Worm (Caenorhabditis elegans) whole organism, L4 larva: ENCODE data around the gene F26F4.12.

ENCODE experiments used
- ama-1 ChIP-seq: fragments of 150-350 bp; optimal IDR thresholded peaks from 2 replicates; lab custom pipeline; 2014; ENCODE audit warnings: inconsistent platforms, mixed read lengths
- ceh-28 ChIP-seq: fragments of 150-350 bp; optimal IDR thresholded peaks from 2 replicates; lab custom pipeline; 2014; ENCODE audit warnings: missing biosample characterization, missing genetic modification reagents, missing genetic modification characterization
- cey-2 ChIP-seq: sonication (generic microtip); optimal IDR thresholded peaks from 3 replicates; lab custom pipeline; 2017; ENCODE audit warnings: missing genetic modification characterization, mild to moderate bottlenecking, missing compliant biosample characterization, antibody characterized with exemption, borderline replicate concordance; ENCODE audit not compliant: insufficient read depth
- dve-1 ChIP-seq: sonication (generic microtip); optimal IDR thresholded peaks from 2 replicates; lab custom pipeline; 2017; ENCODE audit warnings: antibody characterized with exemption, mild to moderate bottlenecking, missing genetic modification characterization, missing compliant biosample characterization; ENCODE audit not compliant: insufficient read depth
- fkh-10 ChIP-seq: fragments of 150-350 bp; optimal IDR thresholded peaks from 2 replicates; lab custom pipeline; 2014; ENCODE audit warnings: missing biosample characterization, missing genetic modification reagents, missing genetic modification characterization
- jun-1 ChIP-seq: fragments of 150-350 bp; optimal IDR thresholded peaks from 2 replicates; lab custom pipeline; 2014; ENCODE audit warnings: missing biosample characterization, missing genetic modification reagents, missing genetic modification characterization
- lin-13 ChIP-seq: fragments of 150-350 bp; optimal IDR thresholded peaks from 2 replicates; lab custom pipeline; 2014; ENCODE audit warnings: missing biosample characterization, missing genetic modification reagents, missing genetic modification characterization
- lin-39 ChIP-seq: fragments of 150-350 bp; optimal IDR thresholded peaks from 2 replicates; lab custom pipeline; 2014; ENCODE audit warnings: missing biosample characterization, missing genetic modification reagents, missing genetic modification characterization
- nhr-11 ChIP-seq: fragments of 150-350 bp; optimal IDR thresholded peaks from 2 replicates; lab custom pipeline; 2014; ENCODE audit warnings: missing biosample characterization, missing genetic modification characterization
- nhr-6 ChIP-seq: fragments of 150-350 bp; optimal IDR thresholded peaks from 2 replicates; lab custom pipeline; 2014; ENCODE audit warnings: missing biosample characterization, missing genetic modification characterization
- pha-4 ChIP-seq, 2 experiments: fragments of 150-350 bp in 1 of 2; fragments of 200-800 bp in 1 of 2; sonication (Bioruptor generic) in 1 of 2; IDR thresholded peaks in 1 of 2; optimal IDR thresholded peaks in 1 of 2; 2 replicates each; pipeline versions ENCODE4 v1.3.6 to Lab custom; 2014 to 2022; ENCODE audit warnings: missing genetic modification characterization in 2 of 2, missing genetic modification reagents in 2 of 2, missing biosample characterization in 1 of 2, missing compliant biosample characterization in 1 of 2
- skn-1 ChIP-seq: fragments of 150-350 bp; optimal IDR thresholded peaks from 2 replicates; lab custom pipeline; 2014; ENCODE audit warnings: missing biosample characterization, missing genetic modification characterization
- ztf-7 ChIP-seq: fragments of 150-350 bp; optimal IDR thresholded peaks from 2 replicates; lab custom pipeline; 2014; ENCODE audit warnings: missing biosample characterization, missing genetic modification characterization

- TF ChIP-seq jun-1 (no peak), cey-2 (no peak), skn-1 (tag; lab: Kevin White, UChicago) (no peak), lin-13 (GFP tag; lab: Kevin White, UChicago) (no peak), ztf-7 (no peak), ama-1 (lab: Kevin White, UChicago) (no peak), nhr-11 (no peak), dve-1 (peak; percentile 9), fkh-10 (no peak), lin-39 (tag; lab: Kevin White, UChicago) (no peak), pha-4 (GFP tag; IDR thresholded peaks at IDR 0.05; lab: Robert Waterston, UW) (no peak), pha-4 (tag; optimal IDR thresholded peaks at IDR 0.05; lab: Kevin White, UChicago) (no peak), ceh-28 (tag; lab: Kevin White, UChicago) (no peak), nhr-6 (tag; lab: Kevin White, UChicago) (peak; percentile 14)
Measured at ce11 chrIII:4917960-4918712, 8.3 kb upstream of the F26F4.12 start, which contains the start of gene rpb-8.
